Worm (Caenorhabditis elegans): ENCODE results near the gene ral-1.

ce11 chrIII:3263696-3264095, 47.4 kb upstream of the ral-1 start:
- TF ChIP-seq pqm-1 (tag; optimal IDR thresholded peaks at IDR 0.05) (no peak), ama-1 (optimal IDR thresholded peaks at IDR 0.05) (no peak), pha-4 (tag; optimal IDR thresholded peaks at IDR 0.05) (no peak), dmd-4 (tag; optimal IDR thresholded peaks at IDR 0.05; ENCODE audit: borderline replicate concordance) (no peak), tbx-2 (tag; optimal IDR thresholded peaks at IDR 0.05) (no peak), sdc-2 (tag; optimal IDR thresholded peaks at IDR 0.05) (no peak), ceh-9 (tag; optimal IDR thresholded peaks at IDR 0.05) (no peak)

All from whole organism, late embryonic.